Fruit fly (Drosophila melanogaster) whole organism, embryonic: ENCODE results near the gene shv.

Experiments
- B-H1 ChIP-seq: fragments of 200-800 bp; sonication (Bioruptor generic); IDR thresholded peaks from 3 replicates; pipeline ENCODE4 v1.3.6; 2022; ENCODE audit warnings: missing biosample characterization, missing genetic modification characterization
- Blimp-1 ChIP-seq: fragments of 200-800 bp; sonication (Bioruptor generic); optimal IDR thresholded peaks from 3 replicates; lab custom pipeline; 2018; ENCODE audit warnings: missing biosample characterization, missing genetic modification characterization, mild to moderate bottlenecking, moderate library complexity, missing genetic modification reagents
- CG10979 ChIP-seq: fragments of 200-800 bp; sonication (Bioruptor generic); optimal IDR thresholded peaks from 2 replicates; lab custom pipeline; 2018; ENCODE audit warnings: missing biosample characterization, mild to moderate bottlenecking, missing genetic modification characterization, moderate library complexity
- CG11560 ChIP-seq: fragments of 200-800 bp; sonication (Bioruptor generic); IDR thresholded peaks from 3 replicates; pipeline ENCODE4 v1.3.6; 2022; ENCODE audit warnings: missing biosample characterization, missing genetic modification characterization
- CG12299 ChIP-seq: fragments of 200-800 bp; sonication (Bioruptor generic); optimal IDR thresholded peaks from 2 replicates; lab custom pipeline; 2018; ENCODE audit warnings: missing biosample characterization, mild to moderate bottlenecking, missing genetic modification characterization
- CG12391 ChIP-seq: fragments of 200-800 bp; sonication (Bioruptor generic); optimal IDR thresholded peaks from 3 replicates; lab custom pipeline; 2018; ENCODE audit warnings: missing biosample characterization, mild to moderate bottlenecking, missing genetic modification characterization, moderate library complexity
- CG14667 ChIP-seq: fragments of 200-800 bp; sonication (Bioruptor generic); IDR thresholded peaks from 2 replicates; pipeline ENCODE4 v1.3.6; 2022; ENCODE audit warnings: missing biosample characterization, missing genetic modification characterization
- CG15011 ChIP-seq: fragments of 200-800 bp; sonication (Bioruptor generic); optimal IDR thresholded peaks from 3 replicates; lab custom pipeline; 2018; ENCODE audit warnings: missing biosample characterization, mild to moderate bottlenecking, missing genetic modification characterization
- CG15269 ChIP-seq: fragments of 200-800 bp; sonication (Bioruptor generic); optimal IDR thresholded peaks from 2 replicates; lab custom pipeline; 2018; ENCODE audit warnings: missing biosample characterization, mild to moderate bottlenecking, missing genetic modification characterization, moderate library complexity
- CG16863 ChIP-seq: fragments of 200-800 bp; sonication (Bioruptor generic); optimal IDR thresholded peaks from 3 replicates; lab custom pipeline; 2016; ENCODE audit warnings: missing biosample characterization, missing genetic modification characterization
- CG1792 ChIP-seq: fragments of 200-800 bp; sonication (Bioruptor generic); optimal IDR thresholded peaks from 2 replicates; lab custom pipeline; 2016; ENCODE audit warnings: missing biosample characterization, missing genetic modification characterization
- CG18599 ChIP-seq: fragments of 200-800 bp; sonication (Bioruptor generic); optimal IDR thresholded peaks from 3 replicates; lab custom pipeline; 2017; ENCODE audit warnings: missing biosample characterization, missing genetic modification characterization, mild to moderate bottlenecking, moderate library complexity, missing genetic modification reagents
- CG2116 ChIP-seq: fragments of 200-800 bp; sonication (Bioruptor generic); optimal IDR thresholded peaks from 3 replicates; lab custom pipeline; 2018; ENCODE audit warnings: missing biosample characterization, mild to moderate bottlenecking, missing genetic modification characterization
- CG2712 ChIP-seq: fragments of 200-800 bp; optimal IDR thresholded peaks from 3 replicates; lab custom pipeline; 2019; ENCODE audit warnings: missing biosample characterization, mild to moderate bottlenecking, missing genetic modification characterization, moderate library complexity
- CG3163 ChIP-seq: fragments of 200-800 bp; sonication (Bioruptor generic); optimal IDR thresholded peaks from 3 replicates; lab custom pipeline; 2016; ENCODE audit warnings: missing biosample characterization, missing genetic modification characterization
- CG3995 ChIP-seq: fragments of 200-800 bp; sonication (Bioruptor generic); optimal IDR thresholded peaks from 3 replicates; lab custom pipeline; 2016; ENCODE audit warnings: missing biosample characterization, missing genetic modification characterization
- CG43689 ChIP-seq: fragments of 200-800 bp; sonication (Bioruptor generic); IDR thresholded peaks from 2 replicates; pipeline ENCODE4 v1.3.6; 2022; ENCODE audit warnings: missing biosample characterization, missing genetic modification characterization
- CG4820 ChIP-seq: fragments of 200-800 bp; sonication (Bioruptor generic); optimal IDR thresholded peaks from 3 replicates; lab custom pipeline; 2016; ENCODE audit warnings: missing biosample characterization, missing genetic modification characterization
- CG4854 ChIP-seq: fragments of 200-800 bp; sonication (Bioruptor generic); optimal IDR thresholded peaks from 2 replicates; lab custom pipeline; 2016; ENCODE audit warnings: missing biosample characterization, missing genetic modification characterization, inconsistent platforms
- CG7786 ChIP-seq: fragments of 200-800 bp; sonication (Bioruptor generic); optimal IDR thresholded peaks from 2 replicates; lab custom pipeline; 2016; ENCODE audit warnings: missing biosample characterization, missing genetic modification characterization
- CG7839 ChIP-seq: fragments of 200-800 bp; sonication (Bioruptor generic); optimal IDR thresholded peaks from 3 replicates; lab custom pipeline; 2018; ENCODE audit warnings: missing biosample characterization, mild to moderate bottlenecking, missing genetic modification characterization, moderate library complexity
- Dbx ChIP-seq: fragments of 200-800 bp; sonication (Bioruptor generic); IDR thresholded peaks from 3 replicates; pipeline ENCODE4 v1.3.6; 2022; ENCODE audit warnings: missing biosample characterization, missing genetic modification characterization
- Dp ChIP-seq: fragments of 200-800 bp; sonication (Bioruptor generic); optimal IDR thresholded peaks from 2 replicates; lab custom pipeline; 2018; ENCODE audit warnings: missing biosample characterization, mild to moderate bottlenecking, missing genetic modification characterization, moderate library complexity
- Ets65A ChIP-seq: fragments of 200-800 bp; sonication (Bioruptor generic); peaks from one replicate; lab custom pipeline; 2016; ENCODE audit warnings: missing biosample characterization, missing genetic modification characterization
- Fer3 ChIP-seq: fragments of 200-800 bp; sonication (Bioruptor generic); optimal IDR thresholded peaks from 2 replicates; lab custom pipeline; 2018; ENCODE audit warnings: missing biosample characterization, mild to moderate bottlenecking, missing genetic modification characterization, moderate library complexity
- Hmx ChIP-seq: fragments of 200-800 bp; sonication (Bioruptor generic); optimal IDR thresholded peaks from 2 replicates; lab custom pipeline; 2016; ENCODE audit warnings: missing biosample characterization, missing genetic modification characterization
- Lpt ChIP-seq: fragments of >200 bp; optimal IDR thresholded peaks from 2 replicates; lab custom pipeline; 2018; ENCODE audit warnings: missing biosample characterization, missing genetic modification characterization
- Max ChIP-seq: fragments of 200-800 bp; sonication (Bioruptor generic); optimal IDR thresholded peaks from 2 replicates; lab custom pipeline; 2016; ENCODE audit warnings: missing biosample characterization, mild to moderate bottlenecking, missing genetic modification characterization
- Med ChIP-seq: fragments of 200-800 bp; sonication (Bioruptor generic); peaks from one replicate; lab custom pipeline; 2016; ENCODE audit warnings: missing biosample characterization, missing genetic modification characterization, mild to moderate bottlenecking, inconsistent platforms, moderate library complexity
- Mes4 ChIP-seq: fragments of 200-800 bp; sonication (Bioruptor generic); optimal IDR thresholded peaks from 2 replicates; lab custom pipeline; 2016; ENCODE audit warnings: missing biosample characterization, missing genetic modification characterization
- NFAT ChIP-seq: fragments of 200-800 bp; sonication (Bioruptor generic); IDR thresholded peaks from 2 replicates; pipeline ENCODE4 v1.3.6; 2022; ENCODE audit warnings: missing biosample characterization, missing genetic modification characterization
- Oli ChIP-seq: fragments of 200-800 bp; sonication (Bioruptor generic); optimal IDR thresholded peaks from 2 replicates; lab custom pipeline; 2018; ENCODE audit warnings: missing biosample characterization, mild to moderate bottlenecking, missing genetic modification characterization, moderate library complexity
- PHDP ChIP-seq: fragments of 200-800 bp; sonication (Bioruptor generic); optimal IDR thresholded peaks from 3 replicates; lab custom pipeline; 2018; ENCODE audit warnings: missing biosample characterization, mild to moderate bottlenecking, missing genetic modification characterization, moderate library complexity
- Sry-δ ChIP-seq: fragments of 200-800 bp; sonication (Bioruptor generic); optimal IDR thresholded peaks from 2 replicates; lab custom pipeline; 2016; ENCODE audit warnings: missing biosample characterization, missing genetic modification characterization
- ato ChIP-seq: fragments of 200-800 bp; sonication (Bioruptor generic); IDR thresholded peaks from 2 replicates; pipeline ENCODE4 v1.3.6; 2022; ENCODE audit warnings: missing biosample characterization, missing genetic modification characterization; ENCODE audit not compliant: partially characterized antibody
- bsh ChIP-seq, 2 experiments: fragments of 200-800 bp; sonication (Bioruptor generic); optimal IDR thresholded peaks; 2 replicates each; lab custom pipeline; 2017 to 2018; ENCODE audit warnings: mild to moderate bottlenecking in 2 of 2, missing biosample characterization in 2 of 2, missing genetic modification characterization in 2 of 2, moderate library complexity in 1 of 2
- dysf ChIP-seq: fragments of 200-800 bp; sonication (Bioruptor generic); IDR thresholded peaks from 3 replicates; pipeline ENCODE4 v1.3.6; 2022; ENCODE audit warnings: missing biosample characterization, missing genetic modification characterization
- gem ChIP-seq: fragments of 200-800 bp; sonication (Bioruptor generic); optimal IDR thresholded peaks from 2 replicates; lab custom pipeline; 2019; ENCODE audit warnings: missing biosample characterization, mild to moderate bottlenecking, missing genetic modification characterization, moderate library complexity
- grn ChIP-seq: fragments of 200-800 bp; sonication (Bioruptor generic); optimal IDR thresholded peaks from 3 replicates; lab custom pipeline; 2017; ENCODE audit warnings: missing biosample characterization, missing genetic modification characterization
- jumu ChIP-seq: fragments of 200-800 bp; sonication (Bioruptor generic); optimal IDR thresholded peaks from 3 replicates; lab custom pipeline; 2016; ENCODE audit warnings: missing biosample characterization, missing genetic modification characterization
- peb ChIP-seq: fragments of 200-800 bp; sonication (Bioruptor generic); IDR thresholded peaks from 2 replicates; pipeline ENCODE4 v1.3.6; 2022; ENCODE audit warnings: missing biosample characterization, missing genetic modification characterization
- phol ChIP-seq: fragments of 200-800 bp; sonication (Bioruptor generic); optimal IDR thresholded peaks from 3 replicates; lab custom pipeline; 2018; ENCODE audit warnings: missing biosample characterization, mild to moderate bottlenecking, missing genetic modification characterization, moderate library complexity
- slou ChIP-seq: fragments of 200-800 bp; sonication (Bioruptor generic); optimal IDR thresholded peaks from 3 replicates; lab custom pipeline; 2016; ENCODE audit warnings: missing biosample characterization, missing genetic modification characterization
- tio ChIP-seq: fragments of 200-800 bp; sonication (Bioruptor generic); optimal IDR thresholded peaks from 2 replicates; lab custom pipeline; 2017; ENCODE audit warnings: missing biosample characterization, missing genetic modification characterization, inconsistent platforms
- tx ChIP-seq: fragments of 200-800 bp; sonication (Bioruptor generic); optimal IDR thresholded peaks from 2 replicates; lab custom pipeline; 2016; ENCODE audit warnings: missing biosample characterization, missing genetic modification characterization
- unpg ChIP-seq: fragments of 200-800 bp; sonication (Bioruptor generic); optimal IDR thresholded peaks from 3 replicates; lab custom pipeline; 2018; ENCODE audit warnings: missing biosample characterization, mild to moderate bottlenecking, missing genetic modification characterization, moderate library complexity
- vfl ChIP-seq: fragments of 200-800 bp; sonication (Bioruptor generic); optimal IDR thresholded peaks from 2 replicates; lab custom pipeline; 2016; ENCODE audit warnings: missing biosample characterization, missing genetic modification characterization
- yki ChIP-seq: fragments of >200 bp; optimal IDR thresholded peaks from 3 replicates; lab custom pipeline; 2018
- zen ChIP-seq: fragments of 200-800 bp; sonication (Bioruptor generic); optimal IDR thresholded peaks from 3 replicates; lab custom pipeline; 2018; ENCODE audit warnings: missing biosample characterization, mild to moderate bottlenecking, missing genetic modification characterization, moderate library complexity
- zf30C ChIP-seq: fragments of 200-800 bp; sonication (Bioruptor generic); optimal IDR thresholded peaks from 3 replicates; lab custom pipeline; 2018; ENCODE audit warnings: missing biosample characterization, mild to moderate bottlenecking, missing genetic modification characterization

Gene shv

DNA sequence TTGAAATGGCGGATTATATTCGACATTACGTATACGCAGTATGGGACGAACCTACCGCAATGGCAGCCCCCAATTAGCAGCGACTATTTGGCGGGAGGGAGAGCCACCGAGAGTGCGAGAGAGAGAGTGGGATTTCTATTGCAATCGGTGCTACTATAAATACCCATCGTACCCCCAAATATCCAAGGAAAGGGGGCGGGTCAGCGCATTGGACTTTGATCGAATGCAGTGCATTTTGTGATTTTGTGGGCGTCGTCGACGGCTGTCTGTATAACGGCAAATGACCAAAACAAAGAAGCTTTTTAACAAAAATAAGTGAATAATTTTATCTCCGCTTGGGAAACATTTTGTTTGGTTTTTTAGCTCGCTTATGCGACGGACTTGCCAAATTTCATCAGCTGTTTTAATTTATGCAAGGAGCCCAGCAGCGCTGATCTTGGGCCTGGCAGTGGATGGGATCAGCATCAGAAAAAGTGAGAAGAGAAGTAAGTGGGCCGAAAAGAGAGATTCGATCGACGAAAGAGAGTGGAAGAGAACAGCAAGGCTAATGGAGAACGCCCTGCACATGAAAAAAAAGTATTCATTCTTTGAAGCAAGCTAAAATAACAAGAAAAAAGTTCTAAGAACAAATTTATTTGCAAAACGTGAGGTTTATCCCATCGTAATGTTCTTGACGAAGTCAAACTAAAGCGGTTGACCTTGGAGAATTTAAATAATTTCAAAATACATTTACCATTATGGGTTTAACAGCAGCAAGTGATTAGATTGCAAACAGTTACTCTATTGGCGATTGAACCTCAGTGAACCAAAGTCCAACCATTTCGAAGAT, 35.0 kb downstream of the shv start (continued):
- TF ChIP-seq CG3163 (GFP tag; lab: Kevin White, UChicago) (peak; percentile 82), CG2116 (GFP tag; lab: Kevin White, UChicago) (peak; percentile 3), Blimp-1 (GFP tag; lab: Kevin White, UChicago) (peak; percentile 32), CG1792 (GFP tag; lab: Kevin White, UChicago) (peak; percentile 10), zf30C (peak; percentile 1), Fer3 (peak; percentile 17), CG4820 (GFP tag; lab: Kevin White, UChicago) (no peak), CG15011 (GFP tag; lab: Kevin White, UChicago) (no peak), CG12391 (tag; lab: Kevin White, UChicago) (peak; percentile 38), Max (GFP tag; lab: Kevin White, UChicago) (no peak), Dbx (0 out of 3 replicates have a peak, but pooled peaks have one; percentile 26), CG18599 (GFP tag; lab: Kevin White, UChicago) (peak; percentile 38), Oli (tag; lab: Kevin White, UChicago) (peak; percentile 49), Dp (no peak), zen (no peak), tio (GFP tag; lab: Kevin White, UChicago) (peak; percentile 44), Med (GFP tag; lab: Kevin White, UChicago) (peak; percentile 80), CG16863 (peak; percentile 43), CG4854 (no peak), vfl (GFP tag; lab: Kevin White, UChicago) (peak; percentile 10), NFAT (GFP tag; lab: Robert Waterston, UW) (no peak), Ets65A (GFP tag; lab: Kevin White, UChicago) (peak; percentile 54), CG3995 (GFP tag; lab: Kevin White, UChicago) (no peak), yki (lab: Kevin White, UChicago) (no peak), bsh (GFP tag; optimal IDR thresholded peaks at IDR 0.05; lab: Kevin White, UChicago) (peak in 1 of 2 experiments; percentile 43), CG10979 (tag; lab: Kevin White, UChicago) (peak; percentile 39), slou (GFP tag; lab: Kevin White, UChicago) (no peak), dysf (peak; percentile 54; the same call in 2 of the 3 replicates), B-H1 (GFP tag; lab: Robert Waterston, UW) (no peak; the same call in 2 of the 3 replicates), grn (no peak), CG7786 (GFP tag; lab: Kevin White, UChicago) (peak; percentile 4), CG12299 (no peak), peb (no peak), Hmx (GFP tag; lab: Kevin White, UChicago) (no peak), CG14667 (GFP tag; lab: Robert Waterston, UW) (no peak), CG11560 (tag; lab: Robert Waterston, UW) (no peak), unpg (GFP tag; lab: Kevin White, UChicago) (peak; percentile 30), tx (GFP tag; lab: Kevin White, UChicago) (peak; percentile 25), Lpt (GFP tag; lab: Kevin White, UChicago) (no peak), jumu (GFP tag; lab: Kevin White, UChicago) (peak; percentile 23), CG7839 (peak; percentile 55), CG2712 (peak; percentile 26), gem (tag; lab: Kevin White, UChicago) (peak; percentile 66), CG43689 (GFP tag; lab: Robert Waterston, UW) (no peak), ato (no peak), PHDP (peak; percentile 32), phol (tag; lab: Kevin White, UChicago) (peak; percentile 47), CG15269 (tag; lab: Kevin White, UChicago) (peak; percentile 47), Mes4 (GFP tag; lab: Kevin White, UChicago) (no peak), Sry-δ (GFP tag; lab: Kevin White, UChicago) (peak; percentile 2)
